Worm (Caenorhabditis elegans) whole organism, L4 larva: ENCODE results near the gene ctsa-1.2.

ENCODE experiments used
- D1046.2 ChIP-seq: fragments of 200-800 bp; sonication (Bioruptor generic); IDR thresholded peaks from 2 replicates; pipeline ENCODE4 v1.3.6; 2022; ENCODE audit warnings: missing genetic modification characterization, missing compliant biosample characterization
- F37D6.2 ChIP-seq: sonication (generic microtip); optimal IDR thresholded peaks from 2 replicates; lab custom pipeline; 2016; ENCODE audit warnings: mild to moderate bottlenecking, missing genetic modification characterization, missing compliant biosample characterization
- R02D3.7 ChIP-seq: fragments of 150-350 bp; sonication (generic microtip); optimal IDR thresholded peaks from 3 replicates; lab custom pipeline; 2014; ENCODE audit warnings: missing biosample characterization, missing genetic modification characterization
- T20F7.1 ChIP-seq: fragments of 200-800 bp; sonication (Bioruptor generic); optimal IDR thresholded peaks from 2 replicates; lab custom pipeline; 2018; ENCODE audit warnings: mild to moderate bottlenecking, missing genetic modification characterization, missing compliant biosample characterization
- Y105C5A.15 ChIP-seq: fragments of 200-800 bp; sonication (Bioruptor generic); IDR thresholded peaks from 2 replicates; pipeline ENCODE4 v1.3.6; 2022; ENCODE audit warnings: missing genetic modification characterization, missing compliant biosample characterization
- Y48G9A.11 ChIP-seq: fragments of 200-800 bp; sonication (Bioruptor generic); IDR thresholded peaks from 2 replicates; pipeline ENCODE4 v1.3.6; 2022; ENCODE audit warnings: missing genetic modification reagents, missing genetic modification characterization, missing compliant biosample characterization
- Y5F2A.4 ChIP-seq: fragments of 200-800 bp; sonication (Bioruptor generic); optimal IDR thresholded peaks from 2 replicates; lab custom pipeline; 2018; ENCODE audit warnings: mild to moderate bottlenecking, missing genetic modification characterization, missing compliant biosample characterization
- Y75B8A.6 ChIP-seq: fragments of 200-800 bp; sonication (Bioruptor generic); IDR thresholded peaks from 2 replicates; pipeline ENCODE4 v1.3.6; 2022; ENCODE audit warnings: missing genetic modification reagents, missing genetic modification characterization, missing compliant biosample characterization
- ZK337.2 ChIP-seq: fragments of 200-800 bp; sonication (Bioruptor generic); IDR thresholded peaks from 2 replicates; pipeline ENCODE4 v1.3.6; 2022; ENCODE audit warnings: missing genetic modification reagents, missing genetic modification characterization, missing compliant biosample characterization
- ceh-62 ChIP-seq: sonication (generic microtip); optimal IDR thresholded peaks from 2 replicates; lab custom pipeline; 2017; ENCODE audit warnings: missing biosample characterization, missing genetic modification characterization
- ces-1 ChIP-seq: fragments of 150-350 bp; sonication (generic microtip); optimal IDR thresholded peaks from 4 replicates; lab custom pipeline; 2014; ENCODE audit warnings: missing biosample characterization, missing genetic modification reagents, missing genetic modification characterization
- ctbp-1 ChIP-seq: fragments of 200-800 bp; sonication (Bioruptor generic); IDR thresholded peaks from 2 replicates; pipeline ENCODE4 v1.3.6; 2022; ENCODE audit warnings: missing genetic modification reagents, missing genetic modification characterization, missing compliant biosample characterization
- daf-12 ChIP-seq: fragments of 150-350 bp; optimal IDR thresholded peaks from 2 replicates; lab custom pipeline; 2014; ENCODE audit warnings: missing biosample characterization, missing genetic modification reagents, missing genetic modification characterization
- daf-19 ChIP-seq: fragments of 200-800 bp; sonication (Bioruptor generic); conservative IDR thresholded peaks from 2 replicates; pipeline ENCODE4 v1.3.6; 2022; ENCODE audit warnings: missing genetic modification characterization, missing compliant biosample characterization
- dmd-6 ChIP-seq: fragments of 200-800 bp; sonication (Bioruptor generic); IDR thresholded peaks from 2 replicates; pipeline ENCODE4 v1.3.6; 2022; ENCODE audit warnings: missing genetic modification reagents, missing genetic modification characterization, missing compliant biosample characterization
- dmd-8 ChIP-seq: fragments of 200-800 bp; sonication (Bioruptor generic); IDR thresholded peaks from 2 replicates; pipeline ENCODE4 v1.3.6; 2022; ENCODE audit warnings: missing genetic modification characterization, missing compliant biosample characterization
- egl-27 ChIP-seq: sonication (generic microtip); optimal IDR thresholded peaks from 3 replicates; lab custom pipeline; 2017; ENCODE audit warnings: missing biosample characterization, missing genetic modification reagents, missing genetic modification characterization
- egl-43 ChIP-seq: fragments of 200-800 bp; sonication (Bioruptor generic); IDR thresholded peaks from 2 replicates; pipeline ENCODE4 v1.3.6; 2022; ENCODE audit warnings: missing genetic modification reagents, missing genetic modification characterization, missing compliant biosample characterization
- fkh-10 ChIP-seq: fragments of 150-350 bp; optimal IDR thresholded peaks from 2 replicates; lab custom pipeline; 2014; ENCODE audit warnings: missing biosample characterization, missing genetic modification reagents, missing genetic modification characterization
- gei-8 ChIP-seq: fragments of 200-800 bp; sonication (Bioruptor generic); optimal IDR thresholded peaks from 2 replicates; lab custom pipeline; 2018; ENCODE audit warnings: mild to moderate bottlenecking, missing genetic modification characterization, missing compliant biosample characterization
- hlh-11 ChIP-seq: fragments of 200-800 bp; sonication (Bioruptor generic); optimal IDR thresholded peaks from 2 replicates; lab custom pipeline; 2018; ENCODE audit warnings: mild to moderate bottlenecking, missing genetic modification characterization, missing compliant biosample characterization
- hlh-30 ChIP-seq: sonication (generic microtip); optimal IDR thresholded peaks from 2 replicates; lab custom pipeline; 2017; ENCODE audit warnings: antibody characterized with exemption, mild to moderate bottlenecking, missing genetic modification characterization, missing compliant biosample characterization; ENCODE audit not compliant: insufficient read depth
- jun-1 ChIP-seq: fragments of 150-350 bp; optimal IDR thresholded peaks from 2 replicates; lab custom pipeline; 2014; ENCODE audit warnings: missing biosample characterization, missing genetic modification reagents, missing genetic modification characterization
- lin-1 ChIP-seq: fragments of 200-800 bp; sonication (Bioruptor generic); IDR thresholded peaks from 2 replicates; pipeline ENCODE4 v1.3.6; 2022; ENCODE audit warnings: missing genetic modification reagents, missing genetic modification characterization, missing compliant biosample characterization
- lin-38 ChIP-seq: fragments of 200-800 bp; sonication (Bioruptor generic); IDR thresholded peaks from 2 replicates; pipeline ENCODE4 v1.3.6; 2022; ENCODE audit warnings: missing genetic modification reagents, missing genetic modification characterization, missing compliant biosample characterization
- lir-3 ChIP-seq: sonication (generic microtip); optimal IDR thresholded peaks from 2 replicates; lab custom pipeline; 2016; ENCODE audit warnings: mild to moderate bottlenecking, missing genetic modification characterization, missing compliant biosample characterization
- lsy-2 ChIP-seq, 2 experiments: fragments of 150-350 bp in 1 of 2; sonication (generic microtip) in 1 of 2; optimal IDR thresholded peaks; 2 replicates each; lab custom pipeline; 2014 to 2017; ENCODE audit warnings: missing biosample characterization in 2 of 2, missing genetic modification characterization in 2 of 2
- madf-9 ChIP-seq: fragments of 200-800 bp; sonication (Bioruptor generic); conservative IDR thresholded peaks from 2 replicates; pipeline ENCODE4 v1.3.6; 2022; ENCODE audit warnings: missing genetic modification reagents, missing genetic modification characterization, missing compliant biosample characterization
- mdl-1 ChIP-seq, 2 experiments: fragments of 150-350 bp in 1 of 2; sonication (generic microtip) in 1 of 2; optimal IDR thresholded peaks; 2 replicates each; lab custom pipeline; 2014 to 2017; ENCODE audit warnings: missing biosample characterization in 2 of 2, missing genetic modification characterization in 2 of 2
- mdt-29 ChIP-seq: fragments of 200-800 bp; sonication (Bioruptor generic); IDR thresholded peaks from 2 replicates; pipeline ENCODE4 v1.3.6; 2022; ENCODE audit warnings: missing genetic modification reagents, missing genetic modification characterization, missing compliant biosample characterization
- mes-2 ChIP-seq: sonication (generic microtip); optimal IDR thresholded peaks from 2 replicates; lab custom pipeline; 2016; ENCODE audit warnings: missing genotype, mild to moderate bottlenecking, missing genetic modification characterization, missing compliant biosample characterization; ENCODE audit not compliant: poor library complexity, severe bottlenecking
- mxl-3 ChIP-seq: fragments of 200-800 bp; sonication (Bioruptor generic); optimal IDR thresholded peaks from 2 replicates; lab custom pipeline; 2018; ENCODE audit warnings: mild to moderate bottlenecking, missing genetic modification characterization, missing compliant biosample characterization
- nhr-10 ChIP-seq: fragments of 150-350 bp; optimal IDR thresholded peaks from 2 replicates; lab custom pipeline; 2014; ENCODE audit warnings: missing biosample characterization, missing genetic modification characterization
- nhr-102 ChIP-seq: sonication (generic microtip); optimal IDR thresholded peaks from 2 replicates; lab custom pipeline; 2016; ENCODE audit warnings: mild to moderate bottlenecking, missing genetic modification characterization, moderate library complexity, missing compliant biosample characterization
- nhr-11 ChIP-seq: fragments of 150-350 bp; optimal IDR thresholded peaks from 2 replicates; lab custom pipeline; 2014; ENCODE audit warnings: missing biosample characterization, missing genetic modification characterization
- nhr-111 ChIP-seq: fragments of 200-800 bp; sonication (Bioruptor generic); optimal IDR thresholded peaks from 2 replicates; lab custom pipeline; 2018; ENCODE audit warnings: mild to moderate bottlenecking, missing genetic modification characterization, missing compliant biosample characterization
- nhr-25 ChIP-seq: sonication (generic microtip); optimal IDR thresholded peaks from 2 replicates; lab custom pipeline; 2017; ENCODE audit warnings: missing genetic modification characterization, mild to moderate bottlenecking, missing compliant biosample characterization, antibody characterized with exemption, moderate library complexity, borderline replicate concordance; ENCODE audit not compliant: insufficient read depth
- nhr-41 ChIP-seq: fragments of 200-800 bp; sonication (Bioruptor generic); IDR thresholded peaks from 2 replicates; pipeline ENCODE4 v1.3.6; 2022; ENCODE audit warnings: missing genetic modification reagents, missing genetic modification characterization, missing compliant biosample characterization
- nhr-76 ChIP-seq: fragments of 150-350 bp; optimal IDR thresholded peaks from 2 replicates; lab custom pipeline; 2014; ENCODE audit warnings: missing biosample characterization, missing genetic modification characterization
- rbr-2 ChIP-seq: sonication (generic microtip); optimal IDR thresholded peaks from 2 replicates; lab custom pipeline; 2016; ENCODE audit warnings: missing genotype, missing genetic modification characterization, missing compliant biosample characterization
- saeg-2 ChIP-seq: fragments of 200-800 bp; sonication (Bioruptor generic); IDR thresholded peaks from 2 replicates; pipeline ENCODE4 v1.3.6; 2022; ENCODE audit warnings: missing genetic modification reagents, missing genetic modification characterization, missing compliant biosample characterization
- set-16 ChIP-seq: fragments of 200-800 bp; sonication (Bioruptor generic); IDR thresholded peaks from 2 replicates; pipeline ENCODE4 v1.3.6; 2022; ENCODE audit warnings: missing genetic modification reagents, missing genetic modification characterization, missing compliant biosample characterization
- skn-1 ChIP-seq: fragments of 150-350 bp; optimal IDR thresholded peaks from 2 replicates; lab custom pipeline; 2014; ENCODE audit warnings: missing biosample characterization, missing genetic modification characterization
- snpc-1.2 ChIP-seq: fragments of 200-800 bp; sonication (Bioruptor generic); IDR thresholded peaks from 2 replicates; pipeline ENCODE4 v1.3.6; 2022; ENCODE audit warnings: missing genetic modification reagents, missing genetic modification characterization, missing compliant biosample characterization
- snpc-4 ChIP-seq: fragments of 150-350 bp; optimal IDR thresholded peaks from 2 replicates; lab custom pipeline; 2014; ENCODE audit warnings: missing biosample characterization, missing genetic modification characterization
- spr-3 ChIP-seq: fragments of 200-800 bp; sonication (Bioruptor generic); optimal IDR thresholded peaks from 2 replicates; lab custom pipeline; 2018; ENCODE audit warnings: mild to moderate bottlenecking, missing genetic modification characterization, missing compliant biosample characterization
- tag-97 ChIP-seq: fragments of 200-800 bp; sonication (Bioruptor generic); IDR thresholded peaks from 2 replicates; pipeline ENCODE4 v1.3.6; 2022; ENCODE audit warnings: missing genetic modification characterization, missing compliant biosample characterization
- unc-130 ChIP-seq: sonication (generic microtip); optimal IDR thresholded peaks from 2 replicates; lab custom pipeline; 2016; ENCODE audit warnings: missing genetic modification reagents, missing genetic modification characterization, missing compliant biosample characterization
- unc-39 ChIP-seq: sonication (generic microtip); optimal IDR thresholded peaks from 2 replicates; lab custom pipeline; 2017; ENCODE audit warnings: missing biosample characterization, missing genetic modification characterization
- unc-62 ChIP-seq, 3 experiments: fragments of 150-350 bp in 1 of 3; sonication (generic microtip); optimal IDR thresholded peaks in 2 of 3; peaks in 1 of 3; 1 replicate in 1 of 3; 2 replicates in 2 of 3; lab custom pipeline; 2014 to 2017; ENCODE audit warnings: missing biosample characterization in 3 of 3, missing genetic modification characterization in 3 of 3, missing genetic modification reagents in 3 of 3, missing genotype in 1 of 3
- zag-1 ChIP-seq: fragments of 150-350 bp; optimal IDR thresholded peaks from 2 replicates; lab custom pipeline; 2014; ENCODE audit warnings: missing biosample characterization, missing genetic modification characterization

ctsa-1.2 gene

ce11 chrII:11694432-11694831 lies 44.7 kb upstream of the ctsa-1.2 start (continued):
- TF ChIP-seq jun-1 (tag; lab: Kevin White, UChicago) (no peak), skn-1 (tag; lab: Kevin White, UChicago) (no peak), nhr-11 (tag; lab: Kevin White, UChicago) (no peak), set-16 (GFP tag; lab: Robert Waterston, UW) (no peak), mdl-1 (tag; optimal IDR thresholded peaks at IDR 0.05; lab: Kevin White, UChicago) (no peak), egl-43 (GFP tag; lab: Robert Waterston, UW) (no peak), madf-9 (GFP tag; lab: Robert Waterston, UW) (no peak), nhr-25 (tag; lab: Kevin White, UChicago) (no peak), hlh-30 (tag; lab: Kevin White, UChicago) (no peak), ces-1 (no peak), fkh-10 (GFP tag; lab: Kevin White, UChicago) (no peak), nhr-41 (GFP tag; lab: Robert Waterston, UW) (no peak), ceh-62 (tag; lab: Kevin White, UChicago) (no peak), hlh-11 (tag; lab: Kevin White, UChicago) (peak; percentile 25), saeg-2 (no peak), rbr-2 (tag; lab: Kevin White, UChicago) (peak; percentile 15), dmd-8 (no peak), lir-3 (tag; lab: Kevin White, UChicago) (no peak), mes-2 (tag; lab: Kevin White, UChicago) (peak; percentile 38), lin-38 (peak; percentile 31; the same call in 1 of the 2 replicates), tag-97 (GFP tag; lab: Robert Waterston, UW) (no peak), lin-1 (GFP tag; lab: Robert Waterston, UW) (no peak), ZK337.2 (GFP tag; lab: Robert Waterston, UW) (no peak), Y5F2A.4 (GFP tag; lab: Kevin White, UChicago) (no peak), snpc-1.2 (GFP tag; lab: Robert Waterston, UW) (0 out of 2 replicates have a peak, but pooled peaks have one; percentile 17), daf-19 (GFP tag; lab: Robert Waterston, UW) (no peak), Y75B8A.6 (GFP tag; lab: Robert Waterston, UW) (no peak), gei-8 (no peak), nhr-76 (no peak), unc-39 (tag; lab: Kevin White, UChicago) (no peak), nhr-102 (no peak), Y105C5A.15 (GFP tag; lab: Robert Waterston, UW) (no peak), F37D6.2 (tag; lab: Kevin White, UChicago) (no peak), R02D3.7 (no peak), nhr-111 (no peak), mxl-3 (GFP tag; lab: Kevin White, UChicago) (no peak), zag-1 (tag; lab: Kevin White, UChicago) (no peak), D1046.2 (GFP tag; lab: Robert Waterston, UW) (no peak), unc-130 (GFP tag; lab: Kevin White, UChicago) (no peak), mdt-29 (no peak), daf-12 (tag; lab: Kevin White, UChicago) (no peak), lsy-2 (tag; optimal IDR thresholded peaks at IDR 0.05; lab: Kevin White, UChicago) (peak in 1 of 2 experiments; percentile 70), ctbp-1 (GFP tag; lab: Robert Waterston, UW) (no peak), dmd-6 (GFP tag; lab: Robert Waterston, UW) (no peak), Y48G9A.11 (GFP tag; lab: Robert Waterston, UW) (no peak), snpc-4 (no peak), spr-3 (GFP tag; lab: Kevin White, UChicago) (no peak), T20F7.1 (GFP tag; lab: Kevin White, UChicago) (no peak), egl-27 (tag; lab: Kevin White, UChicago) (no peak), nhr-10 (tag; lab: Kevin White, UChicago) (no peak), unc-62 (GFP tag; optimal IDR thresholded peaks at IDR 0.05 in 1 of 2; lab: Kevin White, UChicago) (peak in 1 of 2 experiments; percentile 42), unc-62 (tag; optimal IDR thresholded peaks at IDR 0.05; lab: Kevin White, UChicago) (no peak)
